Worm (Caenorhabditis elegans) whole organism, late embryonic: Measurements from ENCODE around the gene F21D12.3.
A peak's percentile ranks its signal among the peaks of the same experiment; 100 is the strongest.

ENCODE experiments used
- C38D4.7 ChIP-seq: fragments of 200-800 bp; sonication (Bioruptor generic); optimal IDR thresholded peaks from 2 replicates; lab custom pipeline; 2018; ENCODE audit warnings: mild to moderate bottlenecking, missing genetic modification characterization, moderate library complexity, missing compliant biosample characterization
- ceh-22 ChIP-seq: sonication (generic microtip); optimal IDR thresholded peaks from 2 replicates; lab custom pipeline; 2017; ENCODE audit warnings: missing biosample characterization, missing genetic modification characterization
- ets-4 ChIP-seq: sonication (generic microtip); optimal IDR thresholded peaks from 2 replicates; lab custom pipeline; 2016; ENCODE audit warnings: missing genetic modification characterization, missing compliant biosample characterization
- eyg-1 ChIP-seq: sonication (generic microtip); optimal IDR thresholded peaks from 2 replicates; lab custom pipeline; 2016; ENCODE audit warnings: missing genotype, missing genetic modification characterization, missing compliant biosample characterization
- nhr-11 ChIP-seq: fragments of 150-350 bp; optimal IDR thresholded peaks from 2 replicates; lab custom pipeline; 2014; ENCODE audit warnings: missing biosample characterization, missing genetic modification characterization
- pha-4 ChIP-seq: fragments of 150-350 bp; optimal IDR thresholded peaks from 2 replicates; lab custom pipeline; 2018; ENCODE audit warnings: missing biosample characterization, missing genetic modification reagents, missing genetic modification characterization
- unc-42 ChIP-seq: sonication (generic microtip); optimal IDR thresholded peaks from 2 replicates; lab custom pipeline; 2016; ENCODE audit warnings: missing genotype, missing genetic modification characterization, missing compliant biosample characterization
- unc-55 ChIP-seq: sonication (generic microtip); optimal IDR thresholded peaks from 2 replicates; lab custom pipeline; 2017; ENCODE audit warnings: missing biosample characterization, missing genetic modification reagents, missing genetic modification characterization

ce11 chrII:7363990-7364455, 40.2 kb upstream of the F21D12.3 start, which contains the start of gene msra-1:
- no peak for TF ChIP-seq pha-4
- no peak for TF ChIP-seq ets-4
- TF ChIP-seq unc-42 (tag; lab: Kevin White, UChicago) = no peak
- no peak for TF ChIP-seq C38D4.7 (GFP tag; lab: Kevin White, UChicago)
- TF ChIP-seq nhr-11 (tag; lab: Kevin White, UChicago) = no peak
- no peak for TF ChIP-seq eyg-1 (tag; lab: Kevin White, UChicago)
- no peak for TF ChIP-seq ceh-22
- peak; percentile 90 for TF ChIP-seq unc-55 (GFP tag; lab: Kevin White, UChicago)
